Fruit fly (Drosophila melanogaster): ENCODE data around the gene CG5592.

DNA sequence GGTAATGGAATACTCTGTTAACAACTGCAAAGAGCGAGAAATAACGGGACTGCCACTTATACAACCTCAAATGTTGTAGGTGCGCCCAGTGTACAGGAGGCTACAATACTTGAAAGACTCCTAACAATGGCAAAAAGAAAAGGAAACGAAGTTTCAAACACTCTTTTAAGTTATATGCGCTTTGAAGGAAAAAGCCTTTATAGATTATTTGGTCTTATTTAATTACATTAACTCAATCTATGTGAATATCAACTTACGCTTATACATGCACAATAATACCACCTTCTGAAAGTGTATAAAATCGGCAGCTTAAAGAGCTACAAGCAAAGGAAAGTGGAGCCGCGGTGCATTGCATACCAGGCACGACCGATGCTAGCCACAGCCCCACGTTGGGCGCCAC is 43.0 kb downstream of the CG5592 start:
- TF ChIP-seq CG8478 (optimal IDR thresholded peaks at IDR 0.05): no peak
- TF ChIP-seq CTCF (optimal IDR thresholded peaks at IDR 0.05): no peak

Measured in S2 (cell line).